Worm (Caenorhabditis elegans) whole organism, L2 larva: ENCODE measurements around the gene fbxa-26.

ENCODE experiments used
- R02D3.7 ChIP-seq: fragments of 150-350 bp; optimal IDR thresholded peaks from 2 replicates; lab custom pipeline; 2014; ENCODE audit warnings: missing biosample characterization, missing genetic modification characterization
- ama-1 ChIP-seq: fragments of 150-350 bp; optimal IDR thresholded peaks from 2 replicates; lab custom pipeline; 2018; ENCODE audit warnings: inconsistent platforms
- blmp-1 ChIP-seq: sonication (generic microtip); optimal IDR thresholded peaks from 2 replicates; lab custom pipeline; 2017; ENCODE audit warnings: missing genetic modification characterization, mild to moderate bottlenecking, missing compliant biosample characterization, antibody characterized with exemption, moderate library complexity; ENCODE audit not compliant: insufficient read depth
- lin-13 ChIP-seq: fragments of 150-350 bp; optimal IDR thresholded peaks from 2 replicates; lab custom pipeline; 2014; ENCODE audit warnings: missing biosample characterization, missing genetic modification reagents, missing genetic modification characterization
- mab-5 ChIP-seq: fragments of 150-350 bp; optimal IDR thresholded peaks from 2 replicates; lab custom pipeline; 2014; ENCODE audit warnings: missing biosample characterization, missing genetic modification characterization
- nhr-25 ChIP-seq: fragments of 150-350 bp; sonication (generic microtip); optimal IDR thresholded peaks from 3 replicates; lab custom pipeline; 2014; ENCODE audit warnings: missing biosample characterization, missing genetic modification characterization
- nhr-77 ChIP-seq: fragments of 150-350 bp; optimal IDR thresholded peaks from 2 replicates; lab custom pipeline; 2014; ENCODE audit warnings: missing biosample characterization, missing genetic modification characterization
- unc-55 ChIP-seq: fragments of 150-350 bp; sonication (generic microtip); optimal IDR thresholded peaks from 3 replicates; lab custom pipeline; 2014; ENCODE audit warnings: missing biosample characterization, missing genetic modification reagents, missing genetic modification characterization
- ztf-11 ChIP-seq: sonication (generic microtip); optimal IDR thresholded peaks from 2 replicates; lab custom pipeline; 2017; ENCODE audit warnings: missing biosample characterization, missing genetic modification characterization

ce11 chrIII:1295149-1295716 lies 47.1 kb downstream of the fbxa-26 start, which contains the start of gene fbxa-35:
- TF ChIP-seq nhr-77 (tag; lab: Kevin White, UChicago) (no peak), R02D3.7 (tag; lab: Kevin White, UChicago) (no peak), mab-5 (no peak), ama-1 (lab: Kevin White, UChicago) (no peak), unc-55 (no peak), ztf-11 (tag; lab: Kevin White, UChicago) (no peak), lin-13 (GFP tag; lab: Kevin White, UChicago) (no peak), nhr-25 (tag; lab: Kevin White, UChicago) (no peak), blmp-1 (tag; lab: Kevin White, UChicago) (no peak)
